Fruit fly (Drosophila melanogaster): Measurements from ENCODE around the gene SCCRO.

DNA sequence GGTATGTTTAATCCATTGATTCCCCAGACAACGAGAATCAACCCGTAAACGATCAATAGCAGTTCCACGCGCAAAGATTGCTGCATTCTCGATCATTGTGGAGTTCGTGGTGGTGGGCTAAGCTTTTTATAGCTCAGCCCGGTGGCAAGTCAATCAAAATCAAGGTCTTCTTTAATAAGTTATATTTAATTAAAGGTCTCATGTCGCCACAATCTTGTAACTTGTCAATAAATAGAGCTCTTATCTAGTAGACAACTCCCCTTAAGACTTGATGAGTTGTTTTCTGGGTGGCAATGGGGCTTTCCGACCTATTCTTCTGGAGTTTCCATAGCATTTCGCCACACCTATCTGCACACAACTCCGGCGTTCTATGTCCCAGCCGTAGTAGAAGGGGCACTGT lies 35.1 kb upstream of the SCCRO start, which contains the start of gene CG42728:
- TF ChIP-seq br (GFP tag; optimal IDR thresholded peaks at IDR 0.05) (no peak), Dfd (GFP tag; optimal IDR thresholded peaks at IDR 0.05) (no peak), lola (GFP tag; optimal IDR thresholded peaks at IDR 0.05) (no peak), OdsH (GFP tag; optimal IDR thresholded peaks at IDR 0.05) (no peak), Hr78 (GFP tag; optimal IDR thresholded peaks at IDR 0.05) (no peak), fru (GFP tag; optimal IDR thresholded peaks at IDR 0.05) (no peak), psq (GFP tag; optimal IDR thresholded peaks at IDR 0.05) (no peak), Jra (GFP tag; optimal IDR thresholded peaks at IDR 0.05) (no peak), dl (GFP tag; optimal IDR thresholded peaks at IDR 0.05; ENCODE audit: insufficient read depth in 1 of 2, partially characterized antibody in 2 of 2) (no peak), rgr (GFP tag; optimal IDR thresholded peaks at IDR 0.05) (no peak)

Measured in whole organism, wandering third instar larva.